Worm (Caenorhabditis elegans): ENCODE measurements around the gene F54E4.3.

F54E4.3 gene

DNA sequence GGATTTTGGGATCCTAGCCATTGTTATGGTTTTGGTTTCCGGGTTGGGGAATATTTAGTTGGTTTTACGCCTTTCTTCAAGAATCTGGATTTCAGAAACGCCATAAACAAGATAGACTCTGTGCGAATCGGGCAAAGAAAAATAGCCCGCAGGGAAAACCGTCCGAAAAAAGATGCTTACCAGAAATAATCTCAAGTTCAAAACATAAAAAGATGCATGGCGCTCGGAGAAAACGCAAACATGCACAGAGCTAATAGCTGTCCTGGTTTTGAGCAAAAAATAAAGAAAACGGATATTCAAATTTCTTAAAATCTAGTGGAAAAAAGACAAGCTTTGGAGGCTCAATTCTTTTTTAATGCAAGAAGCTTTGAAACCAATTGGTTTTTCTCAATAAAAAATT is 37.0 kb downstream of the F54E4.3 start, which contains the start of gene C44H4.6:
Gene C44H4.6, minus strand, starts transcription at position 101 of the 400 bp plus-strand sequence.
- no peak for TF ChIP-seq unc-62 (GFP tag; optimal IDR thresholded peaks at IDR 0.05)
- no peak for TF ChIP-seq unc-55 (GFP tag; optimal IDR thresholded peaks at IDR 0.05)
- no peak for TF ChIP-seq ztf-4 (tag; optimal IDR thresholded peaks at IDR 0.05)
- TF ChIP-seq ceh-16 (tag; optimal IDR thresholded peaks at IDR 0.05), result no peak
- no peak for TF ChIP-seq nhr-25 (tag; optimal IDR thresholded peaks at IDR 0.05)
- no peak for TF ChIP-seq nhr-129 (tag; optimal IDR thresholded peaks at IDR 0.05)
- TF ChIP-seq blmp-1 (tag; optimal IDR thresholded peaks at IDR 0.05; ENCODE audit: insufficient read depth), result no peak
- no peak for TF ChIP-seq peb-1 (tag; optimal IDR thresholded peaks at IDR 0.05)
- no peak for TF ChIP-seq lin-13 (GFP tag; optimal IDR thresholded peaks at IDR 0.05)

DNA sequence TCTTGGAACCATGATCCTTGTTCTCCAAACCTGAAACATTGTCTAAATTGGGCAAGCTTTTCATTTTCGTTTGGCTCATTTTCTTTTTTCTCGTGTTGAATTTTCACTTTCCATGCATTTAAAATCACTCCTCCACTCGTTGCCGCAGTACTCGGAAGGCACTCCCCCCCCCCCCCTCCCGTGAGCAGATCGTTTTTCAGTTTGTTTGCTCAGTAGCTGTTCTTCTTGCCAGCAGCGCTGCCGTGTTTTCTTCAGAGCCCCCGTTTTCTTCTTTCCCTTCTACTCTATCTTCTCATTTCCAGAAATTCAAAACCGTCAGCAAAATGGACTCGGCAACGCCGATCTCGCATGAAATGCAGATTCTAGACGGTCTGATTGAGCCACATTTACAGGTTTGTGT is 41.4 kb downstream of the F54E4.3 start, which contains the start of gene C44H4.8:
Gene C44H4.8, plus strand, starts transcription at position 301 of the 400 bp plus-strand sequence.
- TF ChIP-seq nhr-12 (tag; optimal IDR thresholded peaks at IDR 0.05), result no peak
- TF ChIP-seq gmeb-1 (tag; optimal IDR thresholded peaks at IDR 0.05), result no peak
- TF ChIP-seq nhr-237 (tag; optimal IDR thresholded peaks at IDR 0.05), result no peak
- TF ChIP-seq elt-3 (tag; optimal IDR thresholded peaks at IDR 0.05), result no peak
- TF ChIP-seq crh-2 (tag; optimal IDR thresholded peaks at IDR 0.05), result no peak

- TF ChIP-seq sem-4 (tag; optimal IDR thresholded peaks at IDR 0.05) (peak; percentile 8), nhr-11 (tag; optimal IDR thresholded peaks at IDR 0.05) (no peak)
Measured at ce11 chrX:14593206-14593605, 43.0 kb downstream of the F54E4.3 start.

DNA sequence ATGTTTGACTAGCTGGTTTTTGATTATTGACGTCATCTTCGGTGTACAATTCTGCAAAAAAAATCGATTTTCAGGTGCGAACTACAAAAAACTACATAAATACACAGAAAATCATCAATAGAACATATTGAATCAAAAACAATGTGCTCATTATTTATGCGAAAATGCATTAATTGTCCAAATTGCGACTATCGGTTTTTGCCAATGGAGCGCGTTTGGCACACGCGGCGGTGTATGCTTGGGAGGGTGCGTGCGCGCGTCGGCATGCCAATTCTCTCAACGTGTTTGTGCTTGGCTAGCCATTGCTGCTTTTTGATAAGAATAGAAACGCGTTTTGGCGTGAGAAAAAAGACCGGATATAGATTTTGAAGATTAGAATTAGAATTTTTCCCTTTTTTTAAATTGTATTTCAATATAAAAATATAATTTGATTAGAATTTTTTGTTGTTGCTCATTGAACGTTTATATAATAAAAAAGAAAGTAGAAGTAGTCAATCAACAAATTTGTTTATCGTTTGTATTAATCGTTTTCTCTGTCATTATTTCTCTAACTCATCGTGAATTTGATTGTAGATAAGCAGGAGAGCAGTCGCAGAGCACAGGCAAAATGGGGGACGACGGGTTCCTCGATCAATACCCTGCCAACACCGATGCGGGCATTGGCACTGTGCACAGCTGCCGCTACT is 47.0 kb downstream of the F54E4.3 start, which contains the start of the genes C44H4.4 and tap-1:
Gene C44H4.4, minus strand, starts transcription at position 51 of the 686 bp plus-strand sequence.
Gene tap-1, plus strand, starts transcription at position 574 of the 686 bp plus-strand sequence.
- no peak for TF ChIP-seq nhr-25 (tag; optimal IDR thresholded peaks at IDR 0.05)
- no peak for TF ChIP-seq nhr-77 (tag; optimal IDR thresholded peaks at IDR 0.05)
- peak; percentile 19 for TF ChIP-seq F13H6.1 (tag; optimal IDR thresholded peaks at IDR 0.05)
- TF ChIP-seq R02D3.7 (tag; optimal IDR thresholded peaks at IDR 0.05), result no peak
- peak; percentile 78 for TF ChIP-seq unc-55 (GFP tag; optimal IDR thresholded peaks at IDR 0.05)
- peak; percentile 2 for TF ChIP-seq crh-2 (tag; optimal IDR thresholded peaks at IDR 0.05)
- no peak for TF ChIP-seq nhr-10 (tag; optimal IDR thresholded peaks at IDR 0.05)
- TF ChIP-seq gmeb-1 (tag; optimal IDR thresholded peaks at IDR 0.05), result no peak
- no peak for TF ChIP-seq mbf-1 (tag; optimal IDR thresholded peaks at IDR 0.05)
- no peak for TF ChIP-seq dmd-4 (tag; optimal IDR thresholded peaks at IDR 0.05)
- no peak for TF ChIP-seq aly-2 (tag; optimal IDR thresholded peaks at IDR 0.05)
- no peak for TF ChIP-seq lin-39 (tag; optimal IDR thresholded peaks at IDR 0.05)
- no peak for TF ChIP-seq elt-1 (tag; optimal IDR thresholded peaks at IDR 0.05)
- TF ChIP-seq Y55F3AM.14 (GFP tag; optimal IDR thresholded peaks at IDR 0.05), result no peak
- TF ChIP-seq lsy-2 (tag; optimal IDR thresholded peaks at IDR 0.05), result peak in 1 of 2 experiments; percentile 9
- TF ChIP-seq fos-1 (tag; optimal IDR thresholded peaks at IDR 0.05), result peak; percentile 44
- TF ChIP-seq elt-3 (tag; optimal IDR thresholded peaks at IDR 0.05), result no peak
- no peak for TF ChIP-seq blmp-1 (tag; optimal IDR thresholded peaks at IDR 0.05; ENCODE audit: insufficient read depth)
- no peak for TF ChIP-seq ceh-16 (tag; optimal IDR thresholded peaks at IDR 0.05)
- peak; percentile 37 for TF ChIP-seq lin-11 (tag; optimal IDR thresholded peaks at IDR 0.05)
- TF ChIP-seq ztf-4 (tag; optimal IDR thresholded peaks at IDR 0.05), result no peak
- TF ChIP-seq egl-27 (tag; optimal IDR thresholded peaks at IDR 0.05), result no peak
- no peak for TF ChIP-seq sem-4 (tag; optimal IDR thresholded peaks at IDR 0.05)
- TF ChIP-seq C34F6.9 (tag; optimal IDR thresholded peaks at IDR 0.05), result peak; percentile 43
- TF ChIP-seq mab-5 (tag; optimal IDR thresholded peaks at IDR 0.05), result no peak

ce11 chrX:14584335-14584734 is 51.9 kb downstream of the F54E4.3 start:
- peak; percentile 33 for TF ChIP-seq nhr-21 (tag; optimal IDR thresholded peaks at IDR 0.05)
- no peak for TF ChIP-seq peb-1 (tag; optimal IDR thresholded peaks at IDR 0.05)
- no peak for TF ChIP-seq nhr-10 (tag; optimal IDR thresholded peaks at IDR 0.05)

Measured in whole organism, L2 larva.